Fruit fly (Drosophila melanogaster) whole organism, embryonic: Measurements from ENCODE around the gene CG9289.

Experiments
- Atf3 ChIP-seq: fragments of 200-800 bp; sonication (Bioruptor generic); optimal IDR thresholded peaks from 3 replicates; lab custom pipeline; 2016; ENCODE audit warnings: missing biosample characterization, missing genetic modification characterization
- CG11504 ChIP-seq: fragments of 200-800 bp; sonication (Bioruptor generic); optimal IDR thresholded peaks from 3 replicates; lab custom pipeline; 2019; ENCODE audit warnings: missing biosample characterization, mild to moderate bottlenecking, missing genetic modification characterization, moderate library complexity
- CG12391 ChIP-seq: fragments of 200-800 bp; sonication (Bioruptor generic); optimal IDR thresholded peaks from 3 replicates; lab custom pipeline; 2018; ENCODE audit warnings: missing biosample characterization, mild to moderate bottlenecking, missing genetic modification characterization, moderate library complexity
- CG13296 ChIP-seq: fragments of 200-800 bp; sonication (Bioruptor generic); optimal IDR thresholded peaks from 3 replicates; lab custom pipeline; 2018; ENCODE audit warnings: missing biosample characterization, mild to moderate bottlenecking, missing genetic modification characterization
- CG13624 ChIP-seq: fragments of 200-800 bp; sonication (Bioruptor generic); optimal IDR thresholded peaks from 2 replicates; lab custom pipeline; 2016; ENCODE audit warnings: missing biosample characterization, missing genetic modification characterization
- CG1602 ChIP-seq: fragments of 200-800 bp; sonication (Bioruptor generic); optimal IDR thresholded peaks from 3 replicates; lab custom pipeline; 2016; ENCODE audit warnings: missing biosample characterization, missing genetic modification characterization
- CG3281 ChIP-seq: fragments of 200-800 bp; sonication (Bioruptor generic); optimal IDR thresholded peaks from 3 replicates; lab custom pipeline; 2017; ENCODE audit warnings: missing biosample characterization, mild to moderate bottlenecking, missing genetic modification characterization
- CG34422 ChIP-seq: fragments of 200-800 bp; sonication (Bioruptor generic); IDR thresholded peaks from 3 replicates; pipeline ENCODE4 v1.3.6; 2022; ENCODE audit warnings: missing biosample characterization, missing genetic modification characterization
- CG4854 ChIP-seq: fragments of 200-800 bp; sonication (Bioruptor generic); optimal IDR thresholded peaks from 2 replicates; lab custom pipeline; 2016; ENCODE audit warnings: missing biosample characterization, missing genetic modification characterization, inconsistent platforms
- CG6791 ChIP-seq: fragments of 200-800 bp; sonication (Bioruptor generic); IDR thresholded peaks from 3 replicates; pipeline ENCODE4 v1.3.6; 2022; ENCODE audit warnings: missing biosample characterization, missing genetic modification characterization; ENCODE audit not compliant: partially characterized antibody
- CG7963 ChIP-seq: fragments of 200-800 bp; sonication (Bioruptor generic); IDR thresholded peaks from 3 replicates; pipeline ENCODE4 v1.3.6; 2022; ENCODE audit warnings: missing biosample characterization, missing genetic modification characterization; ENCODE audit not compliant: partially characterized antibody
- Dad ChIP-seq: fragments of 200-800 bp; sonication (Bioruptor generic); optimal IDR thresholded peaks from 3 replicates; lab custom pipeline; 2016; ENCODE audit warnings: missing biosample characterization, missing genetic modification characterization
- Dll ChIP-seq: fragments of 200-800 bp; sonication (Bioruptor generic); IDR thresholded peaks from 4 replicates; pipeline ENCODE4 v1.3.6; 2022; ENCODE audit warnings: missing biosample characterization, missing genetic modification characterization; ENCODE audit not compliant: partially characterized antibody
- Doc2 ChIP-seq: fragments of 200-800 bp; sonication (Bioruptor generic); IDR thresholded peaks from 2 replicates; pipeline ENCODE4 v1.3.6; 2022; ENCODE audit warnings: missing biosample characterization, missing genetic modification characterization
- E2f2 ChIP-seq: fragments of 200-800 bp; sonication (Bioruptor generic); IDR thresholded peaks from 2 replicates; pipeline ENCODE4 v1.3.6; 2022; ENCODE audit warnings: missing biosample characterization, missing genetic modification characterization
- Gug ChIP-seq: fragments of 200-800 bp; sonication (Bioruptor generic); IDR thresholded peaks from 4 replicates; pipeline ENCODE4 v1.3.6; 2022; ENCODE audit warnings: missing biosample characterization, missing genetic modification characterization
- Hey ChIP-seq: fragments of 200-800 bp; sonication (Bioruptor generic); optimal IDR thresholded peaks from 3 replicates; lab custom pipeline; 2018; ENCODE audit warnings: missing biosample characterization, mild to moderate bottlenecking, missing genetic modification characterization
- Hr78 ChIP-seq, 2 experiments: fragments of 200-800 bp in 1 of 2; fragments of >200 bp in 1 of 2; sonication (Bioruptor generic) in 1 of 2; optimal IDR thresholded peaks; 2 replicates each; lab custom pipeline; 2017 to 2019; ENCODE audit warnings: missing biosample characterization in 2 of 2, missing genetic modification characterization in 2 of 2, mild to moderate bottlenecking in 1 of 2, moderate library complexity in 1 of 2
- Kr ChIP-seq: fragments of 200-800 bp; sonication (Bioruptor generic); optimal IDR thresholded peaks from 2 replicates; lab custom pipeline; 2017; ENCODE audit warnings: missing biosample characterization, mild to moderate bottlenecking, missing genetic modification characterization
- NC2β ChIP-seq: fragments of 200-800 bp; sonication (Bioruptor generic); optimal IDR thresholded peaks from 2 replicates; lab custom pipeline; 2016; ENCODE audit warnings: missing biosample characterization, missing genetic modification characterization
- NFAT ChIP-seq: fragments of 200-800 bp; sonication (Bioruptor generic); IDR thresholded peaks from 2 replicates; pipeline ENCODE4 v1.3.6; 2022; ENCODE audit warnings: missing biosample characterization, missing genetic modification characterization
- Sox102F ChIP-seq: fragments of 200-800 bp; sonication (Bioruptor generic); optimal IDR thresholded peaks from 2 replicates; lab custom pipeline; 2018; ENCODE audit warnings: missing biosample characterization, mild to moderate bottlenecking, missing genetic modification characterization, moderate library complexity
- Spps ChIP-seq: fragments of 200-800 bp; sonication (Bioruptor generic); optimal IDR thresholded peaks from 2 replicates; lab custom pipeline; 2018; ENCODE audit warnings: missing biosample characterization, mild to moderate bottlenecking, missing genetic modification characterization
- Vsx1 ChIP-seq: fragments of 200-800 bp; sonication (Bioruptor generic); optimal IDR thresholded peaks from 2 replicates; lab custom pipeline; 2017; ENCODE audit warnings: missing biosample characterization, mild to moderate bottlenecking, missing genetic modification characterization, missing genetic modification reagents
- YL-1 ChIP-seq: fragments of 200-800 bp; sonication (Bioruptor generic); optimal IDR thresholded peaks from 3 replicates; lab custom pipeline; 2017; ENCODE audit warnings: missing biosample characterization, mild to moderate bottlenecking, missing genetic modification characterization
- ato ChIP-seq: fragments of 200-800 bp; sonication (Bioruptor generic); IDR thresholded peaks from 2 replicates; pipeline ENCODE4 v1.3.6; 2022; ENCODE audit warnings: missing biosample characterization, missing genetic modification characterization; ENCODE audit not compliant: partially characterized antibody
- bsh ChIP-seq, 2 experiments: fragments of 200-800 bp; sonication (Bioruptor generic); optimal IDR thresholded peaks; 2 replicates each; lab custom pipeline; 2017 to 2018; ENCODE audit warnings: mild to moderate bottlenecking in 2 of 2, missing biosample characterization in 2 of 2, missing genetic modification characterization in 2 of 2, moderate library complexity in 1 of 2
- emc ChIP-seq: fragments of 200-800 bp; sonication (Bioruptor generic); optimal IDR thresholded peaks from 2 replicates; lab custom pipeline; 2016; ENCODE audit warnings: missing biosample characterization, missing genetic modification characterization
- eve ChIP-seq, 2 experiments: fragments of >200 bp; optimal IDR thresholded peaks; 2 replicates each; lab custom pipeline; 2017; ENCODE audit warnings: missing biosample characterization in 2 of 2, missing genetic modification characterization in 2 of 2
- ewg ChIP-seq: fragments of 200-800 bp; sonication (Bioruptor generic); optimal IDR thresholded peaks from 3 replicates; lab custom pipeline; 2017; ENCODE audit warnings: mild to moderate bottlenecking, missing biosample characterization, missing genetic modification reagents, missing genetic modification characterization
- exex ChIP-seq: fragments of 200-800 bp; sonication (Bioruptor generic); optimal IDR thresholded peaks from 4 replicates; lab custom pipeline; 2018; ENCODE audit warnings: missing biosample characterization, mild to moderate bottlenecking, missing genetic modification characterization, moderate library complexity
- gem ChIP-seq: fragments of 200-800 bp; sonication (Bioruptor generic); optimal IDR thresholded peaks from 2 replicates; lab custom pipeline; 2019; ENCODE audit warnings: missing biosample characterization, mild to moderate bottlenecking, missing genetic modification characterization, moderate library complexity
- h ChIP-seq: fragments of >200 bp; optimal IDR thresholded peaks from 2 replicates; lab custom pipeline; 2017
- hb ChIP-seq: fragments of 200-800 bp; sonication (Bioruptor generic); IDR thresholded peaks from 3 replicates; pipeline ENCODE4 v1.3.6; 2022; ENCODE audit warnings: missing biosample characterization, missing genetic modification characterization; ENCODE audit not compliant: partially characterized antibody
- hbn ChIP-seq: fragments of 200-800 bp; sonication (Bioruptor generic); IDR thresholded peaks from 2 replicates; pipeline ENCODE4 v1.3.6; 2022; ENCODE audit warnings: missing biosample characterization, missing genetic modification characterization; ENCODE audit not compliant: partially characterized antibody
- her ChIP-seq: fragments of 200-800 bp; sonication (Bioruptor generic); optimal IDR thresholded peaks from 2 replicates; lab custom pipeline; 2016; ENCODE audit warnings: missing biosample characterization, missing genetic modification characterization
- kah ChIP-seq: fragments of 200-800 bp; sonication (Bioruptor generic); optimal IDR thresholded peaks from 2 replicates; lab custom pipeline; 2018; ENCODE audit warnings: missing biosample characterization, mild to moderate bottlenecking, missing genetic modification characterization
- kni ChIP-seq: fragments of 200-800 bp; sonication (Bioruptor generic); optimal IDR thresholded peaks from 3 replicates; lab custom pipeline; 2017; ENCODE audit warnings: mild to moderate bottlenecking, missing biosample characterization, missing genetic modification reagents, missing genetic modification characterization
- knrl ChIP-seq: fragments of 200-800 bp; sonication (Bioruptor generic); IDR thresholded peaks from 3 replicates; pipeline ENCODE4 v1.3.6; 2022; ENCODE audit warnings: missing biosample characterization, missing genetic modification characterization; ENCODE audit not compliant: partially characterized antibody
- lbe ChIP-seq: fragments of 200-800 bp; sonication (Bioruptor generic); optimal IDR thresholded peaks from 2 replicates; lab custom pipeline; 2016; ENCODE audit warnings: missing biosample characterization, mild to moderate bottlenecking, missing genetic modification characterization
- lov ChIP-seq, 2 experiments: fragments of 200-800 bp in 1 of 2; fragments of >200 bp in 1 of 2; sonication (Bioruptor generic) in 1 of 2; IDR thresholded peaks in 1 of 2; optimal IDR thresholded peaks in 1 of 2; 2 replicates in 1 of 2; 3 replicates in 1 of 2; pipeline versions ENCODE4 v1.3.6 to Lab custom; 2017 to 2022; ENCODE audit warnings: missing biosample characterization in 1 of 2, missing genetic modification characterization in 1 of 2
- mld ChIP-seq: fragments of 200-800 bp; sonication (Bioruptor generic); IDR thresholded peaks from 3 replicates; pipeline ENCODE4 v1.3.6; 2022; ENCODE audit warnings: missing biosample characterization, missing genetic modification characterization; ENCODE audit not compliant: partially characterized antibody
- odd ChIP-seq: fragments of 200-800 bp; sonication (Bioruptor generic); optimal IDR thresholded peaks from 2 replicates; lab custom pipeline; 2017; ENCODE audit warnings: missing biosample characterization, mild to moderate bottlenecking, missing genetic modification characterization
- p53 ChIP-seq: fragments of 200-800 bp; sonication (Bioruptor generic); optimal IDR thresholded peaks from 2 replicates; lab custom pipeline; 2016; ENCODE audit warnings: missing biosample characterization, missing genetic modification characterization
- psq ChIP-seq: fragments of 200-800 bp; sonication (Bioruptor generic); optimal IDR thresholded peaks from 2 replicates; lab custom pipeline; 2017; ENCODE audit warnings: missing biosample characterization, missing genetic modification characterization
- ro ChIP-seq: fragments of 200-800 bp; sonication (Bioruptor generic); IDR thresholded peaks from 2 replicates; pipeline ENCODE4 v1.3.6; 2022; ENCODE audit warnings: missing biosample characterization, missing genetic modification characterization
- run ChIP-seq: fragments of 200-800 bp; sonication (Bioruptor generic); optimal IDR thresholded peaks from 3 replicates; lab custom pipeline; 2018; ENCODE audit warnings: missing biosample characterization, mild to moderate bottlenecking, missing genetic modification characterization
- ttk ChIP-seq: fragments of 200-800 bp; sonication (Bioruptor generic); IDR thresholded peaks from 2 replicates; pipeline ENCODE4 v2.1.2; 2022; ENCODE audit warnings: missing biosample characterization, missing genetic modification characterization

CG9289 gene

DNA sequence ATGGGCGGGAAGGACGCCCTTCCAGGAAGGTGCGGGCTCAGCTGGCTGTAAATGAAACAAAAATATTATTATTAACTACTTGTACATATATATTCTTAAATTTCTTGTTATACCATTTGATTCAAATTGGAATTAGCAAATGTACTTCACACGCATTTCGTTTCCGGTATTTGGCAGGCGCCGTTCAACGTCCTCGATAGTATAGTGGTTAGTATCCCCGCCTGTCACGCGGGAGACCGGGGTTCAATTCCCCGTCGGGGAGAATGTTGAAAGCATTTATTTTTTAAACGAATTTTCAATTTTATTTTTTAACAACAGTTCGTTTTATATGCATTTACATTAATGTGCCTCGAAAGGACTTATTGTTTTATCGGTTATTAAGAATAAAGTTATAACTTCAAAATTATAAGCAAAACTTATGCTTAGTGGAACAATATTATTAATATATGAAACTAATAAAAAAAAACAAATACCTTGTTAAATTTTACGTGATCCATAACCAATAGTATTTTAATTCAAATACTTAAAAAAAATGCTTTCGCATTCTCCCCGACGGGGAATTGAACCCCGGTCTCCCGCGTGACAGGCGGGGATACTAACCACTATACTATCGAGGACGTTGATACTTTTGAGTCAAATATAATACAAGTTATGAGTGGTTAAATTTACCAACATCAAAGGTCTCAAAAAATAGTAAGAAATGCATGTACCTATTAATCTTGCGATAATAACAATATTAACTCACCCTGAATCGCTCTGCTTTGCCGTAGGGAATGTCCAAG, 724 bp downstream of the CG9289 start (continued):
- TF ChIP-seq lbe (no peak), odd (GFP tag; lab: Kevin White, UChicago) (no peak), lov (optimal IDR thresholded peaks at IDR 0.05; lab: Kevin White, UChicago) (no peak), lov (GFP tag; IDR thresholded peaks at IDR 0.05; lab: Robert Waterston, UW) (no peak), ttk (no peak), ro (GFP tag; lab: Robert Waterston, UW) (no peak), Spps (no peak), CG6791 (GFP tag; lab: Robert Waterston, UW) (peak; percentile 92), Dad (no peak), her (GFP tag; lab: Kevin White, UChicago) (no peak), mld (GFP tag; lab: Robert Waterston, UW) (peak; percentile 85), Vsx1 (no peak), NFAT (GFP tag; lab: Robert Waterston, UW) (no peak), run (tag; lab: Kevin White, UChicago) (no peak), CG3281 (GFP tag; lab: Kevin White, UChicago) (no peak), gem (tag; lab: Kevin White, UChicago) (no peak), ato (GFP tag; lab: Robert Waterston, UW) (peak; percentile 74; the same call in 1 of the 2 replicates), Atf3 (no peak), Hr78 (GFP tag; optimal IDR thresholded peaks at IDR 0.05; lab: Kevin White, UChicago) (no peak), CG1602 (GFP tag; lab: Kevin White, UChicago) (no peak), CG7963 (GFP tag; lab: Robert Waterston, UW) (peak; percentile 76), h (lab: Kevin White, UChicago) (no peak), CG13296 (no peak), E2f2 (GFP tag; lab: Robert Waterston, UW) (no peak), Doc2 (GFP tag; lab: Robert Waterston, UW) (no peak), CG13624 (no peak), Gug (GFP tag; lab: Robert Waterston, UW) (no peak), kah (GFP tag; lab: Kevin White, UChicago) (no peak), knrl (GFP tag; lab: Robert Waterston, UW) (peak; percentile 61; the same call in 2 of the 3 replicates), psq (GFP tag; lab: Kevin White, UChicago) (no peak), YL-1 (GFP tag; lab: Kevin White, UChicago) (no peak), eve (GFP tag; optimal IDR thresholded peaks at IDR 0.05; lab: Kevin White, UChicago) (no peak), exex (tag; lab: Kevin White, UChicago) (no peak), hb (GFP tag; lab: Robert Waterston, UW) (peak; percentile 71; the same call in 2 of the 3 replicates), p53 (GFP tag; lab: Kevin White, UChicago) (no peak), kni (GFP tag; lab: Kevin White, UChicago) (no peak), CG34422 (GFP tag; lab: Robert Waterston, UW) (no peak), Kr (GFP tag; lab: Kevin White, UChicago) (no peak), Dll (GFP tag; lab: Robert Waterston, UW) (0 out of 4 replicates have a peak, but pooled peaks have one; percentile 57), CG12391 (tag; lab: Kevin White, UChicago) (peak; percentile 4), emc (GFP tag; lab: Kevin White, UChicago) (no peak), Sox102F (GFP tag; lab: Kevin White, UChicago) (no peak), CG11504 (no peak), Hey (no peak), NC2β (GFP tag; lab: Kevin White, UChicago) (no peak), hbn (0 out of 2 replicates have a peak, but pooled peaks have one; percentile 36), ewg (GFP tag; lab: Kevin White, UChicago) (no peak), bsh (GFP tag; optimal IDR thresholded peaks at IDR 0.05; lab: Kevin White, UChicago) (no peak), CG4854 (GFP tag; lab: Kevin White, UChicago) (no peak)
